Fruit fly (Drosophila melanogaster) whole organism, embryonic: Measurements from ENCODE around the gene CG17124.

Source experiments
- B-H2 ChIP-seq: fragments of 200-800 bp; sonication (Bioruptor generic); optimal IDR thresholded peaks from 2 replicates; lab custom pipeline; 2018; ENCODE audit warnings: missing biosample characterization, mild to moderate bottlenecking, missing genetic modification characterization
- CG10147 ChIP-seq: fragments of 200-800 bp; sonication (Bioruptor generic); optimal IDR thresholded peaks from 2 replicates; lab custom pipeline; 2019; ENCODE audit warnings: missing biosample characterization, mild to moderate bottlenecking, missing genetic modification characterization, moderate library complexity
- CG10543 ChIP-seq: fragments of 200-800 bp; sonication (Bioruptor generic); optimal IDR thresholded peaks from 3 replicates; lab custom pipeline; 2017; ENCODE audit warnings: missing biosample characterization, mild to moderate bottlenecking, missing genetic modification characterization, moderate library complexity
- CG11085 ChIP-seq: fragments of 200-800 bp; sonication (Bioruptor generic); IDR thresholded peaks from 2 replicates; pipeline ENCODE4 v1.3.6; 2022; ENCODE audit warnings: missing biosample characterization, missing genetic modification characterization
- CG11504 ChIP-seq: fragments of 200-800 bp; sonication (Bioruptor generic); optimal IDR thresholded peaks from 3 replicates; lab custom pipeline; 2019; ENCODE audit warnings: missing biosample characterization, mild to moderate bottlenecking, missing genetic modification characterization, moderate library complexity
- CG11723 ChIP-seq: fragments of 200-800 bp; sonication (Bioruptor generic); optimal IDR thresholded peaks from 2 replicates; lab custom pipeline; 2017; ENCODE audit warnings: missing biosample characterization, mild to moderate bottlenecking, missing genetic modification characterization
- CG12219 ChIP-seq: fragments of 200-800 bp; sonication (Bioruptor generic); optimal IDR thresholded peaks from 3 replicates; lab custom pipeline; 2018; ENCODE audit warnings: missing biosample characterization, mild to moderate bottlenecking, missing genetic modification characterization
- CG13296 ChIP-seq: fragments of 200-800 bp; sonication (Bioruptor generic); optimal IDR thresholded peaks from 3 replicates; lab custom pipeline; 2018; ENCODE audit warnings: missing biosample characterization, mild to moderate bottlenecking, missing genetic modification characterization
- CG2116 ChIP-seq: fragments of 200-800 bp; sonication (Bioruptor generic); optimal IDR thresholded peaks from 3 replicates; lab custom pipeline; 2018; ENCODE audit warnings: missing biosample characterization, mild to moderate bottlenecking, missing genetic modification characterization
- CG2120 ChIP-seq: fragments of 200-800 bp; sonication (Bioruptor generic); optimal IDR thresholded peaks from 3 replicates; lab custom pipeline; 2016; ENCODE audit warnings: missing biosample characterization, missing genetic modification characterization
- CG30431 ChIP-seq: fragments of 200-800 bp; sonication (Bioruptor generic); optimal IDR thresholded peaks from 2 replicates; lab custom pipeline; 2017; ENCODE audit warnings: missing biosample characterization, missing genetic modification characterization
- CG31388 ChIP-seq: fragments of 200-800 bp; sonication (Bioruptor generic); optimal IDR thresholded peaks from 2 replicates; lab custom pipeline; 2016; ENCODE audit warnings: missing biosample characterization, missing genetic modification characterization
- CG3838 ChIP-seq: fragments of 200-800 bp; sonication (Bioruptor generic); optimal IDR thresholded peaks from 3 replicates; lab custom pipeline; 2016; ENCODE audit warnings: missing biosample characterization, missing genetic modification characterization
- CG4328 ChIP-seq: fragments of 200-800 bp; sonication (Bioruptor generic); optimal IDR thresholded peaks from 3 replicates; lab custom pipeline; 2017; ENCODE audit warnings: missing biosample characterization, missing genetic modification reagents, missing genetic modification characterization
- CG4820 ChIP-seq: fragments of 200-800 bp; sonication (Bioruptor generic); optimal IDR thresholded peaks from 3 replicates; lab custom pipeline; 2016; ENCODE audit warnings: missing biosample characterization, missing genetic modification characterization
- CG5245 ChIP-seq: fragments of 200-800 bp; sonication (Bioruptor generic); optimal IDR thresholded peaks from 3 replicates; lab custom pipeline; 2016; ENCODE audit warnings: missing biosample characterization, missing genetic modification characterization
- CG5953 ChIP-seq: fragments of 200-800 bp; sonication (Bioruptor generic); IDR thresholded peaks from 2 replicates; pipeline ENCODE4 v1.3.6; 2022; ENCODE audit warnings: missing biosample characterization, missing genetic modification characterization
- CG7987 ChIP-seq: fragments of 200-800 bp; sonication (Bioruptor generic); optimal IDR thresholded peaks from 2 replicates; lab custom pipeline; 2018; ENCODE audit warnings: missing biosample characterization, mild to moderate bottlenecking, missing genetic modification characterization, moderate library complexity
- CG8290 ChIP-seq, 3 experiments: fragments of 200-800 bp; sonication (Bioruptor generic); optimal IDR thresholded peaks; 2 replicates each; lab custom pipeline; 2016 to 2019; ENCODE audit warnings: missing biosample characterization in 3 of 3, missing genetic modification characterization in 3 of 3, mild to moderate bottlenecking in 2 of 3, moderate library complexity in 1 of 3
- CG8388 ChIP-seq: fragments of 200-800 bp; sonication (Bioruptor generic); optimal IDR thresholded peaks from 2 replicates; lab custom pipeline; 2019; ENCODE audit warnings: missing biosample characterization, mild to moderate bottlenecking, missing genetic modification characterization, moderate library complexity
- CG9215 ChIP-seq: fragments of 200-800 bp; sonication (Bioruptor generic); IDR thresholded peaks from 2 replicates; pipeline ENCODE4 v1.3.6; 2022; ENCODE audit warnings: missing biosample characterization, missing genetic modification characterization
- CTCF ChIP-seq: fragments of 200-800 bp; sonication (Bioruptor generic); optimal IDR thresholded peaks from 2 replicates; lab custom pipeline; 2017; ENCODE audit warnings: missing biosample characterization, mild to moderate bottlenecking, missing genetic modification characterization, moderate library complexity
- CrebB ChIP-seq: fragments of 200-800 bp; sonication (Bioruptor generic); optimal IDR thresholded peaks from 3 replicates; lab custom pipeline; 2018; ENCODE audit warnings: missing biosample characterization, mild to moderate bottlenecking, missing genetic modification characterization
- Fer2 ChIP-seq: fragments of 200-800 bp; sonication (Bioruptor generic); optimal IDR thresholded peaks from 2 replicates; lab custom pipeline; 2018; ENCODE audit warnings: missing biosample characterization, mild to moderate bottlenecking, missing genetic modification characterization, moderate library complexity
- HLH54F ChIP-seq: fragments of 200-800 bp; sonication (Bioruptor generic); optimal IDR thresholded peaks from 3 replicates; lab custom pipeline; 2016; ENCODE audit warnings: missing biosample characterization, missing genetic modification characterization
- HLHmδ ChIP-seq: fragments of 200-800 bp; sonication (Bioruptor generic); optimal IDR thresholded peaks from 2 replicates; lab custom pipeline; 2018; ENCODE audit warnings: missing biosample characterization, mild to moderate bottlenecking, missing genetic modification characterization, moderate library complexity
- Lpt ChIP-seq: fragments of >200 bp; optimal IDR thresholded peaks from 2 replicates; lab custom pipeline; 2018; ENCODE audit warnings: missing biosample characterization, missing genetic modification characterization
- MBD-R2 ChIP-seq: fragments of 200-800 bp; sonication (Bioruptor generic); IDR thresholded peaks from 2 replicates; pipeline ENCODE4 v1.3.6; 2022; ENCODE audit warnings: missing biosample characterization, missing genetic modification characterization
- MTF-1 ChIP-seq: fragments of 200-800 bp; sonication (Bioruptor generic); optimal IDR thresholded peaks from 2 replicates; lab custom pipeline; 2018; ENCODE audit warnings: missing biosample characterization, mild to moderate bottlenecking, missing genetic modification characterization, borderline replicate concordance
- Meics ChIP-seq: fragments of 200-800 bp; sonication (Bioruptor generic); optimal IDR thresholded peaks from 2 replicates; lab custom pipeline; 2017; ENCODE audit warnings: missing biosample characterization, mild to moderate bottlenecking, missing genetic modification characterization
- Mrtf ChIP-seq: fragments of 200-800 bp; sonication (Bioruptor generic); IDR thresholded peaks from 3 replicates; pipeline ENCODE4 v1.3.6; 2022; ENCODE audit warnings: missing biosample characterization, missing genetic modification characterization
- Nf-YC ChIP-seq: fragments of 200-800 bp; optimal IDR thresholded peaks from 3 replicates; lab custom pipeline; 2019; ENCODE audit warnings: missing biosample characterization, mild to moderate bottlenecking, missing genetic modification characterization, moderate library complexity
- PHDP ChIP-seq: fragments of 200-800 bp; sonication (Bioruptor generic); optimal IDR thresholded peaks from 3 replicates; lab custom pipeline; 2018; ENCODE audit warnings: missing biosample characterization, mild to moderate bottlenecking, missing genetic modification characterization, moderate library complexity
- Poxn ChIP-seq: fragments of 200-800 bp; sonication (Bioruptor generic); IDR thresholded peaks from 2 replicates; pipeline ENCODE4 v1.3.6; 2022; ENCODE audit warnings: missing biosample characterization, missing genetic modification characterization
- Taf1 ChIP-seq: fragments of 200-800 bp; sonication (Bioruptor generic); IDR thresholded peaks from 2 replicates; pipeline ENCODE4 v1.3.6; 2022; ENCODE audit warnings: missing biosample characterization, missing genetic modification characterization
- Usf ChIP-seq: fragments of 200-800 bp; sonication (Bioruptor generic); optimal IDR thresholded peaks from 2 replicates; lab custom pipeline; 2017; ENCODE audit warnings: missing genotype, missing biosample characterization, missing genetic modification characterization
- ase ChIP-seq: fragments of 200-800 bp; sonication (Bioruptor generic); IDR thresholded peaks from 3 replicates; pipeline ENCODE4 v1.3.6; 2022; ENCODE audit warnings: missing biosample characterization, missing genetic modification characterization
- ash1 ChIP-seq: fragments of 200-800 bp; sonication (Bioruptor generic); optimal IDR thresholded peaks from 2 replicates; lab custom pipeline; 2018; ENCODE audit warnings: missing biosample characterization, mild to moderate bottlenecking, missing genetic modification characterization
- cas ChIP-seq: fragments of 200-800 bp; sonication (Bioruptor generic); IDR thresholded peaks from 2 replicates; pipeline ENCODE4 v1.3.6; 2022; ENCODE audit warnings: missing biosample characterization, missing genetic modification characterization
- dm ChIP-seq: fragments of 200-800 bp; sonication (Bioruptor generic); optimal IDR thresholded peaks from 3 replicates; lab custom pipeline; 2016; ENCODE audit warnings: missing biosample characterization, missing genetic modification characterization
- ind ChIP-seq: fragments of 200-800 bp; sonication (Bioruptor generic); optimal IDR thresholded peaks from 3 replicates; lab custom pipeline; 2016; ENCODE audit warnings: missing biosample characterization, missing genetic modification characterization
- onecut ChIP-seq: fragments of 200-800 bp; sonication (Bioruptor generic); IDR thresholded peaks from 2 replicates; pipeline ENCODE4 v1.3.6; 2022; ENCODE audit warnings: missing biosample characterization, missing genetic modification characterization
- pfk ChIP-seq: fragments of 200-800 bp; sonication (Bioruptor generic); optimal IDR thresholded peaks from 2 replicates; lab custom pipeline; 2018; ENCODE audit warnings: missing biosample characterization, mild to moderate bottlenecking, missing genetic modification characterization, moderate library complexity
- ranshi ChIP-seq: fragments of 200-800 bp; sonication (Bioruptor generic); IDR thresholded peaks from 2 replicates; pipeline ENCODE4 v1.3.6; 2022; ENCODE audit warnings: missing biosample characterization, missing genetic modification characterization
- repo ChIP-seq: fragments of 200-800 bp; sonication (Bioruptor generic); optimal IDR thresholded peaks from 2 replicates; lab custom pipeline; 2016; ENCODE audit warnings: missing biosample characterization, missing genetic modification characterization
- sd ChIP-seq: fragments of 200-800 bp; sonication (Bioruptor generic); optimal IDR thresholded peaks from 3 replicates; lab custom pipeline; 2018; ENCODE audit warnings: missing biosample characterization, mild to moderate bottlenecking, missing genetic modification characterization, moderate library complexity
- slou ChIP-seq: fragments of 200-800 bp; sonication (Bioruptor generic); optimal IDR thresholded peaks from 3 replicates; lab custom pipeline; 2016; ENCODE audit warnings: missing biosample characterization, missing genetic modification characterization
- tgo ChIP-seq: fragments of 200-800 bp; sonication (Bioruptor generic); IDR thresholded peaks from 3 replicates; pipeline ENCODE4 v1.3.6; 2022; ENCODE audit warnings: missing biosample characterization, missing genetic modification characterization
- trem ChIP-seq: fragments of 200-800 bp; optimal IDR thresholded peaks from 3 replicates; lab custom pipeline; 2019; ENCODE audit warnings: missing biosample characterization, mild to moderate bottlenecking, missing genetic modification characterization, moderate library complexity
- zen ChIP-seq: fragments of 200-800 bp; sonication (Bioruptor generic); optimal IDR thresholded peaks from 3 replicates; lab custom pipeline; 2018; ENCODE audit warnings: missing biosample characterization, mild to moderate bottlenecking, missing genetic modification characterization, moderate library complexity

The CG17124 gene

dm6 chr2L:10736993-10737756 lies 18.9 kb downstream of the CG17124 start, which contains the start of the genes Vha16-5 and CG12299 (continued):
- TF ChIP-seq MBD-R2 (GFP tag; lab: Robert Waterston, UW) (peak; percentile 90), CG10543 (GFP tag; lab: Kevin White, UChicago) (peak; percentile 43), CG31388 (GFP tag; lab: Kevin White, UChicago) (peak; percentile 68), CG2116 (GFP tag; lab: Kevin White, UChicago) (peak; percentile 75), CG5245 (peak; percentile 88), tgo (GFP tag; lab: Robert Waterston, UW) (peak; percentile 85), CG11723 (GFP tag; lab: Kevin White, UChicago) (peak; percentile 65), HLH54F (GFP tag; lab: Kevin White, UChicago) (peak; percentile 93), CG11504 (no peak), CG8388 (GFP tag; lab: Kevin White, UChicago) (peak; percentile 39), CG12219 (GFP tag; lab: Kevin White, UChicago) (no peak), Lpt (GFP tag; lab: Kevin White, UChicago) (no peak), CG2120 (GFP tag; lab: Kevin White, UChicago) (peak; percentile 93), ash1 (GFP tag; lab: Kevin White, UChicago) (no peak), ranshi (GFP tag; lab: Robert Waterston, UW) (peak; percentile 82), onecut (GFP tag; lab: Robert Waterston, UW) (peak; percentile 89), Taf1 (peak; percentile 55), repo (GFP tag; lab: Kevin White, UChicago) (peak; percentile 88), CG11085 (peak; percentile 69), Mrtf (peak; percentile 89), Fer2 (peak; percentile 48), ase (GFP tag; lab: Robert Waterston, UW) (peak; percentile 89), Poxn (GFP tag; lab: Robert Waterston, UW) (peak; percentile 21; the same call in 1 of the 2 replicates), CG4820 (peak; percentile 82), HLHmδ (no peak), MTF-1 (GFP tag; lab: Kevin White, UChicago) (no peak), Usf (GFP tag; lab: Kevin White, UChicago) (peak; percentile 45), Meics (GFP tag; lab: Kevin White, UChicago) (peak; percentile 70), CrebB (peak; percentile 20), sd (tag; lab: Kevin White, UChicago) (no peak), CTCF (GFP tag; lab: Kevin White, UChicago) (no peak), zen (peak; percentile 94), CG7987 (GFP tag; lab: Kevin White, UChicago) (peak; percentile 78), CG4328 (GFP tag; lab: Kevin White, UChicago) (peak; percentile 28), ind (GFP tag; lab: Kevin White, UChicago) (peak; percentile 86), trem (tag; lab: Kevin White, UChicago) (peak; percentile 30), cas (GFP tag; lab: Robert Waterston, UW) (peak; percentile 75), B-H2 (no peak), slou (GFP tag; lab: Kevin White, UChicago) (peak; percentile 57), CG13296 (GFP tag; lab: Kevin White, UChicago) (peak; percentile 49), pfk (GFP tag; lab: Kevin White, UChicago) (no peak), CG3838 (GFP tag; lab: Kevin White, UChicago) (peak; percentile 57), Nf-YC (tag; lab: Kevin White, UChicago) (no peak), PHDP (peak; percentile 83), CG8290 (GFP tag; optimal IDR thresholded peaks at IDR 0.05; lab: Kevin White, UChicago) (no peak), CG8290 (tag; optimal IDR thresholded peaks at IDR 0.05; lab: Kevin White, UChicago) (no peak), CG5953 (GFP tag; lab: Robert Waterston, UW) (peak; percentile 86), CG9215 (GFP tag; lab: Robert Waterston, UW) (peak; percentile 70), CG30431 (peak; percentile 54), dm (GFP tag; lab: Kevin White, UChicago) (peak; percentile 79), CG10147 (peak; percentile 26)
